Fruit fly (Drosophila melanogaster) whole organism, embryonic: ENCODE data around the gene frma.
A peak's percentile ranks its signal among the peaks of the same experiment; 100 is the strongest.

Experiments used
- Blimp-1 ChIP-seq: fragments of 200-800 bp; sonication (Bioruptor generic); optimal IDR thresholded peaks from 3 replicates; lab custom pipeline; 2018; ENCODE audit warnings: missing biosample characterization, missing genetic modification characterization, mild to moderate bottlenecking, moderate library complexity, missing genetic modification reagents
- CG10267 ChIP-seq: fragments of 200-800 bp; sonication (Bioruptor generic); optimal IDR thresholded peaks from 2 replicates; lab custom pipeline; 2018; ENCODE audit warnings: missing biosample characterization, mild to moderate bottlenecking, missing genetic modification characterization, moderate library complexity
- CG10565 ChIP-seq: fragments of 200-800 bp; sonication (Bioruptor generic); optimal IDR thresholded peaks from 3 replicates; lab custom pipeline; 2016; ENCODE audit warnings: missing biosample characterization, mild to moderate bottlenecking, missing genetic modification characterization
- CG10979 ChIP-seq: fragments of 200-800 bp; sonication (Bioruptor generic); optimal IDR thresholded peaks from 2 replicates; lab custom pipeline; 2018; ENCODE audit warnings: missing biosample characterization, mild to moderate bottlenecking, missing genetic modification characterization, moderate library complexity
- CG11093 ChIP-seq: fragments of 200-800 bp; sonication (Bioruptor generic); IDR thresholded peaks from 3 replicates; pipeline ENCODE4 v1.3.6; 2022; ENCODE audit warnings: missing biosample characterization, missing genetic modification characterization
- CG11504 ChIP-seq: fragments of 200-800 bp; sonication (Bioruptor generic); optimal IDR thresholded peaks from 3 replicates; lab custom pipeline; 2019; ENCODE audit warnings: missing biosample characterization, mild to moderate bottlenecking, missing genetic modification characterization, moderate library complexity
- CG15269 ChIP-seq: fragments of 200-800 bp; sonication (Bioruptor generic); optimal IDR thresholded peaks from 2 replicates; lab custom pipeline; 2018; ENCODE audit warnings: missing biosample characterization, mild to moderate bottlenecking, missing genetic modification characterization, moderate library complexity
- CG15514 ChIP-seq: fragments of 200-800 bp; sonication (Bioruptor generic); optimal IDR thresholded peaks from 3 replicates; lab custom pipeline; 2017; ENCODE audit warnings: missing biosample characterization, missing genetic modification characterization, mild to moderate bottlenecking, moderate library complexity, missing genetic modification reagents
- CG15601 ChIP-seq: fragments of 200-800 bp; sonication (Bioruptor generic); optimal IDR thresholded peaks from 3 replicates; lab custom pipeline; 2019; ENCODE audit warnings: missing biosample characterization, mild to moderate bottlenecking, missing genetic modification characterization, moderate library complexity
- CG1647 ChIP-seq: fragments of 200-800 bp; sonication (Bioruptor generic); optimal IDR thresholded peaks from 3 replicates; lab custom pipeline; 2016; ENCODE audit warnings: missing biosample characterization, missing genetic modification characterization
- CG17829 ChIP-seq: fragments of 200-800 bp; optimal IDR thresholded peaks from 2 replicates; lab custom pipeline; 2019; ENCODE audit warnings: missing biosample characterization, mild to moderate bottlenecking, missing genetic modification characterization, moderate library complexity
- CG18619 ChIP-seq: fragments of 200-800 bp; sonication (Bioruptor generic); optimal IDR thresholded peaks from 3 replicates; lab custom pipeline; 2017; ENCODE audit warnings: missing biosample characterization, mild to moderate bottlenecking, missing genetic modification characterization
- CG2199 ChIP-seq: fragments of 200-800 bp; sonication (Bioruptor generic); IDR thresholded peaks from 3 replicates; pipeline ENCODE4 v1.3.6; 2022; ENCODE audit warnings: missing biosample characterization, missing genetic modification characterization
- CG2712 ChIP-seq: fragments of 200-800 bp; optimal IDR thresholded peaks from 3 replicates; lab custom pipeline; 2019; ENCODE audit warnings: missing biosample characterization, mild to moderate bottlenecking, missing genetic modification characterization, moderate library complexity
- CG34422 ChIP-seq: fragments of 200-800 bp; sonication (Bioruptor generic); IDR thresholded peaks from 3 replicates; pipeline ENCODE4 v1.3.6; 2022; ENCODE audit warnings: missing biosample characterization, missing genetic modification characterization
- CG4282 ChIP-seq: fragments of 200-800 bp; sonication (Bioruptor generic); optimal IDR thresholded peaks from 2 replicates; lab custom pipeline; 2016; ENCODE audit warnings: missing biosample characterization, missing genetic modification characterization
- CG7271 ChIP-seq: fragments of 200-800 bp; sonication (Bioruptor generic); optimal IDR thresholded peaks from 2 replicates; lab custom pipeline; 2018; ENCODE audit warnings: missing biosample characterization, mild to moderate bottlenecking, missing genetic modification characterization, moderate library complexity
- CG7786 ChIP-seq: fragments of 200-800 bp; sonication (Bioruptor generic); optimal IDR thresholded peaks from 2 replicates; lab custom pipeline; 2016; ENCODE audit warnings: missing biosample characterization, missing genetic modification characterization
- CG7839 ChIP-seq: fragments of 200-800 bp; sonication (Bioruptor generic); optimal IDR thresholded peaks from 3 replicates; lab custom pipeline; 2018; ENCODE audit warnings: missing biosample characterization, mild to moderate bottlenecking, missing genetic modification characterization, moderate library complexity
- CG9437 ChIP-seq: fragments of 200-800 bp; sonication (Bioruptor generic); optimal IDR thresholded peaks from 2 replicates; lab custom pipeline; 2018; ENCODE audit warnings: missing biosample characterization, mild to moderate bottlenecking, missing genetic modification characterization
- CG9797 ChIP-seq: fragments of 200-800 bp; sonication (Bioruptor generic); optimal IDR thresholded peaks from 3 replicates; lab custom pipeline; 2018; ENCODE audit warnings: missing biosample characterization, mild to moderate bottlenecking, missing genetic modification characterization
- CrebB ChIP-seq: fragments of 200-800 bp; sonication (Bioruptor generic); optimal IDR thresholded peaks from 3 replicates; lab custom pipeline; 2018; ENCODE audit warnings: missing biosample characterization, mild to moderate bottlenecking, missing genetic modification characterization
- D ChIP-seq, 2 experiments: fragments of 200-800 bp in 1 of 2; fragments of >200 bp in 1 of 2; sonication (Bioruptor generic) in 1 of 2; optimal IDR thresholded peaks; 2 replicates in 1 of 2; 3 replicates in 1 of 2; lab custom pipeline; 2017; ENCODE audit warnings: mild to moderate bottlenecking in 1 of 2, missing biosample characterization in 1 of 2, missing genetic modification characterization in 1 of 2, missing genetic modification reagents in 1 of 2
- Dad ChIP-seq: fragments of 200-800 bp; sonication (Bioruptor generic); optimal IDR thresholded peaks from 3 replicates; lab custom pipeline; 2016; ENCODE audit warnings: missing biosample characterization, missing genetic modification characterization
- HLHmδ ChIP-seq: fragments of 200-800 bp; sonication (Bioruptor generic); optimal IDR thresholded peaks from 2 replicates; lab custom pipeline; 2018; ENCODE audit warnings: missing biosample characterization, mild to moderate bottlenecking, missing genetic modification characterization, moderate library complexity
- Kr ChIP-seq: fragments of 200-800 bp; sonication (Bioruptor generic); optimal IDR thresholded peaks from 2 replicates; lab custom pipeline; 2017; ENCODE audit warnings: missing biosample characterization, mild to moderate bottlenecking, missing genetic modification characterization
- NC2α ChIP-seq: fragments of 200-800 bp; sonication (Bioruptor generic); optimal IDR thresholded peaks from 2 replicates; lab custom pipeline; 2016; ENCODE audit warnings: missing biosample characterization, missing genetic modification characterization
- Sox102F ChIP-seq: fragments of 200-800 bp; sonication (Bioruptor generic); optimal IDR thresholded peaks from 2 replicates; lab custom pipeline; 2018; ENCODE audit warnings: missing biosample characterization, mild to moderate bottlenecking, missing genetic modification characterization, moderate library complexity
- Vsx1 ChIP-seq: fragments of 200-800 bp; sonication (Bioruptor generic); optimal IDR thresholded peaks from 2 replicates; lab custom pipeline; 2017; ENCODE audit warnings: missing biosample characterization, mild to moderate bottlenecking, missing genetic modification characterization, missing genetic modification reagents
- caup ChIP-seq: fragments of 200-800 bp; sonication (Bioruptor generic); optimal IDR thresholded peaks from 3 replicates; lab custom pipeline; 2017; ENCODE audit warnings: missing biosample characterization, mild to moderate bottlenecking, missing genetic modification characterization, moderate library complexity; ENCODE audit not compliant: severe bottlenecking
- chn ChIP-seq: fragments of 200-800 bp; sonication (Bioruptor generic); optimal IDR thresholded peaks from 2 replicates; lab custom pipeline; 2016; ENCODE audit warnings: missing biosample characterization, missing genetic modification characterization
- dati ChIP-seq: fragments of 200-800 bp; sonication (Bioruptor generic); IDR thresholded peaks from 2 replicates; pipeline ENCODE4 v1.3.6; 2022; ENCODE audit warnings: missing biosample characterization, missing genetic modification characterization
- dmrt11E ChIP-seq: fragments of 200-800 bp; sonication (Bioruptor generic); optimal IDR thresholded peaks from 3 replicates; lab custom pipeline; 2018; ENCODE audit warnings: missing biosample characterization, mild to moderate bottlenecking, missing genetic modification characterization, moderate library complexity
- ems ChIP-seq: fragments of 200-800 bp; sonication (Bioruptor generic); optimal IDR thresholded peaks from 3 replicates; lab custom pipeline; 2016; ENCODE audit warnings: missing biosample characterization, missing genetic modification characterization
- ewg ChIP-seq: fragments of 200-800 bp; sonication (Bioruptor generic); optimal IDR thresholded peaks from 3 replicates; lab custom pipeline; 2017; ENCODE audit warnings: mild to moderate bottlenecking, missing biosample characterization, missing genetic modification reagents, missing genetic modification characterization
- hbn ChIP-seq: fragments of 200-800 bp; sonication (Bioruptor generic); IDR thresholded peaks from 2 replicates; pipeline ENCODE4 v1.3.6; 2022; ENCODE audit warnings: missing biosample characterization, missing genetic modification characterization; ENCODE audit not compliant: partially characterized antibody
- klu ChIP-seq: fragments of 200-800 bp; sonication (Bioruptor generic); IDR thresholded peaks from 2 replicates; pipeline ENCODE4 v1.3.6; 2022; ENCODE audit warnings: missing biosample characterization, missing genetic modification characterization
- lab ChIP-seq: fragments of 200-800 bp; sonication (Bioruptor generic); optimal IDR thresholded peaks from 3 replicates; lab custom pipeline; 2017; ENCODE audit warnings: missing biosample characterization, missing genetic modification characterization, mild to moderate bottlenecking, moderate library complexity, missing genetic modification reagents
- lmd ChIP-seq: fragments of 200-800 bp; sonication (Bioruptor generic); IDR thresholded peaks from 2 replicates; pipeline ENCODE4 v1.3.6; 2022; ENCODE audit warnings: missing biosample characterization, missing genetic modification characterization
- peb ChIP-seq: fragments of 200-800 bp; sonication (Bioruptor generic); IDR thresholded peaks from 2 replicates; pipeline ENCODE4 v1.3.6; 2022; ENCODE audit warnings: missing biosample characterization, missing genetic modification characterization
- pum ChIP-seq: fragments of 200-800 bp; sonication (Bioruptor generic); optimal IDR thresholded peaks from 2 replicates; lab custom pipeline; 2016; ENCODE audit warnings: missing biosample characterization, missing genetic modification characterization
- sd ChIP-seq: fragments of 200-800 bp; sonication (Bioruptor generic); optimal IDR thresholded peaks from 3 replicates; lab custom pipeline; 2018; ENCODE audit warnings: missing biosample characterization, mild to moderate bottlenecking, missing genetic modification characterization, moderate library complexity
- shn ChIP-seq: fragments of 200-800 bp; sonication (Bioruptor generic); optimal IDR thresholded peaks from 3 replicates; lab custom pipeline; 2016; ENCODE audit warnings: missing biosample characterization, missing genetic modification characterization
- stwl ChIP-seq: fragments of 200-800 bp; sonication (Bioruptor generic); optimal IDR thresholded peaks from 3 replicates; lab custom pipeline; 2018; ENCODE audit warnings: missing biosample characterization, mild to moderate bottlenecking, missing genetic modification characterization, moderate library complexity
- toy ChIP-seq: fragments of 200-800 bp; sonication (Bioruptor generic); IDR thresholded peaks from 2 replicates; pipeline ENCODE4 v1.3.6; 2022; ENCODE audit warnings: missing biosample characterization, missing genetic modification characterization
- unc-4 ChIP-seq: fragments of 200-800 bp; sonication (Bioruptor generic); IDR thresholded peaks from 2 replicates; pipeline ENCODE4 v1.3.6; 2022; ENCODE audit warnings: missing biosample characterization, missing genetic modification characterization; ENCODE audit not compliant: partially characterized antibody
- zen ChIP-seq: fragments of 200-800 bp; sonication (Bioruptor generic); optimal IDR thresholded peaks from 3 replicates; lab custom pipeline; 2018; ENCODE audit warnings: missing biosample characterization, mild to moderate bottlenecking, missing genetic modification characterization, moderate library complexity

Gene frma

dm6 chrX:5516783-5517571, 21.1 kb upstream of the frma start (continued):
- TF ChIP-seq CG34422 (GFP tag; lab: Robert Waterston, UW) = no peak
- no peak for TF ChIP-seq Kr
- no peak for TF ChIP-seq CG7786 (GFP tag; lab: Kevin White, UChicago)
- TF ChIP-seq CG15601 = peak; percentile 3
- TF ChIP-seq CG1647 (GFP tag; lab: Kevin White, UChicago) = no peak
- TF ChIP-seq CG10979 (tag; lab: Kevin White, UChicago) = peak; percentile 57
- no peak for TF ChIP-seq peb (GFP tag; lab: Robert Waterston, UW)
- TF ChIP-seq lab (GFP tag; lab: Kevin White, UChicago) = peak; percentile 49
- peak; percentile 53 for TF ChIP-seq zen
- no peak for TF ChIP-seq CrebB
- TF ChIP-seq shn (GFP tag; lab: Kevin White, UChicago) = no peak
- TF ChIP-seq Sox102F (GFP tag; lab: Kevin White, UChicago) = peak; percentile 40
- TF ChIP-seq chn (GFP tag; lab: Kevin White, UChicago) = no peak
- TF ChIP-seq caup = peak; percentile 4
- TF ChIP-seq ems (GFP tag; lab: Kevin White, UChicago) = no peak
- TF ChIP-seq CG11093 = no peak
- TF ChIP-seq unc-4 (GFP tag; lab: Robert Waterston, UW) = 0 out of 2 replicates have a peak, but pooled peaks have one; percentile 33
- TF ChIP-seq CG18619 (GFP tag; lab: Kevin White, UChicago) = peak; percentile 42
- TF ChIP-seq lmd = no peak; the same call in 1 of the 2 replicates
- peak; percentile 29 for TF ChIP-seq CG10267 (tag; lab: Kevin White, UChicago)
- TF ChIP-seq CG15514 (GFP tag; lab: Kevin White, UChicago) = peak; percentile 33
- TF ChIP-seq CG11504 (tag; lab: Kevin White, UChicago) = peak; percentile 68
- no peak for TF ChIP-seq CG10565 (GFP tag; lab: Kevin White, UChicago)
- no peak for TF ChIP-seq klu (GFP tag; lab: Robert Waterston, UW)
- no peak for TF ChIP-seq dati (GFP tag; lab: Robert Waterston, UW)
- peak; percentile 58 for TF ChIP-seq sd (tag; lab: Kevin White, UChicago)
- no peak for TF ChIP-seq ewg (GFP tag; lab: Kevin White, UChicago)
- TF ChIP-seq CG2199 (GFP tag; lab: Robert Waterston, UW) = no peak; the same call in 2 of the 3 replicates
- no peak for TF ChIP-seq D (optimal IDR thresholded peaks at IDR 0.05; lab: Kevin White, UChicago)
- TF ChIP-seq D (GFP tag; optimal IDR thresholded peaks at IDR 0.05; lab: Kevin White, UChicago) = peak; percentile 29
- TF ChIP-seq CG15269 (tag; lab: Kevin White, UChicago) = peak; percentile 54
- TF ChIP-seq Vsx1 = peak; percentile 75
- 0 out of 2 replicates have a peak, but pooled peaks have one; percentile 16 for TF ChIP-seq hbn (GFP tag; lab: Robert Waterston, UW)
- peak; percentile 48 for TF ChIP-seq CG4282 (GFP tag; lab: Kevin White, UChicago)
- TF ChIP-seq stwl = peak; percentile 19
- TF ChIP-seq CG2712 (tag; lab: Kevin White, UChicago) = peak; percentile 57
- no peak for TF ChIP-seq NC2α (GFP tag; lab: Kevin White, UChicago)
- peak; percentile 65 for TF ChIP-seq CG9437 (GFP tag; lab: Kevin White, UChicago)
- TF ChIP-seq CG9797 (GFP tag; lab: Kevin White, UChicago) = no peak
- no peak for TF ChIP-seq CG7271 (tag; lab: Kevin White, UChicago)
- TF ChIP-seq dmrt11E (tag; lab: Kevin White, UChicago) = peak; percentile 17
- TF ChIP-seq Dad (GFP tag; lab: Kevin White, UChicago) = no peak
- peak; percentile 45 for TF ChIP-seq HLHmδ (GFP tag; lab: Kevin White, UChicago)
- TF ChIP-seq CG7839 (tag; lab: Kevin White, UChicago) = peak; percentile 50
- TF ChIP-seq CG17829 (tag; lab: Kevin White, UChicago) = peak; percentile 35
- peak; percentile 2 for TF ChIP-seq Blimp-1
- TF ChIP-seq pum = no peak
- no peak for TF ChIP-seq toy
